Fruit fly (Drosophila melanogaster): Measurements from ENCODE around the gene Dtg.

DNA sequence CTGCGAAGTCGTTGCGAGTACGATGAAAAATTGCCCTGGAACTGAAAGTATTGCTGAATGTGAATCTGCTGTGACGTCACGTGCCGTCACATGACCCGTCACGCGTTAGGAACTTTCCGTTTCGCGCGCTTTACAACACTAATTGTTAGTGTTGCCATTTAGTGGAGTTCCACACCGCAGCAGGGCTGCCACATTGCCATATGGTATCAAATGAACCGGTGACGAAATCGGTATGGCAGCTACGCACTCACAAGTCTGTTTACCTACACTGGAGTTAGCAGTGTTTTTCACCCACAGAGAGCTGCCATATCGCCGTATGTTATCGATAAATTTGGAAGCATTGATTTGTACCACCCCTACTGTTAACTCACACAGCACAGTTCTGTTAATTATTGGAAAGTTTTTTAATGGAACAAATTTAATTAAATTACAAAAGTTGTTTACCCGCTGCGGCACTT, 20.1 kb upstream of the Dtg start, which contains the start of the genes Vha55 and Snx3:
- no peak for TF ChIP-seq psq (optimal IDR thresholded peaks at IDR 0.05)
- TF ChIP-seq insv (optimal IDR thresholded peaks at IDR 0.05), result no peak
- TF ChIP-seq Myc (optimal IDR thresholded peaks at IDR 0.05), result no peak
- TF ChIP-seq h (optimal IDR thresholded peaks at IDR 0.05), result no peak
- TF ChIP-seq Sin3A (optimal IDR thresholded peaks at IDR 0.05), result no peak

Data from Kc167 (cell line).